Worm (Caenorhabditis elegans) whole organism, mixed stage, embryonic: ENCODE data around the gene lido-6.

Experiments
- M03D4.4 ChIP-seq: sonication (generic microtip); optimal IDR thresholded peaks from 2 replicates; lab custom pipeline; 2017; ENCODE audit warnings: mild to moderate bottlenecking, missing genetic modification characterization, missing compliant biosample characterization
- bed-3 ChIP-seq: fragments of 200-800 bp; sonication (Bioruptor generic); optimal IDR thresholded peaks from 3 replicates; lab custom pipeline; 2018; ENCODE audit warnings: mild to moderate bottlenecking, missing genetic modification characterization, moderate library complexity, missing compliant biosample characterization
- ceh-39 ChIP-seq: fragments of 150-350 bp; optimal IDR thresholded peaks from 2 replicates; lab custom pipeline; 2014; ENCODE audit warnings: missing biosample characterization, missing genetic modification characterization
- ceh-43 ChIP-seq: fragments of 200-800 bp; sonication (Bioruptor generic); optimal IDR thresholded peaks from 2 replicates; lab custom pipeline; 2018; ENCODE audit warnings: mild to moderate bottlenecking, missing genetic modification characterization, moderate library complexity, missing compliant biosample characterization
- ceh-83 ChIP-seq: fragments of 200-800 bp; sonication (Bioruptor generic); optimal IDR thresholded peaks from 2 replicates; lab custom pipeline; 2018; ENCODE audit warnings: mild to moderate bottlenecking, missing genetic modification characterization, missing compliant biosample characterization
- ces-1 ChIP-seq: fragments of 150-350 bp; optimal IDR thresholded peaks from 2 replicates; lab custom pipeline; 2014; ENCODE audit warnings: missing biosample characterization, missing genetic modification reagents, missing genetic modification characterization
- drap-1 ChIP-seq: fragments of 200-800 bp; sonication (Bioruptor generic); optimal IDR thresholded peaks from 3 replicates; lab custom pipeline; 2018; ENCODE audit warnings: mild to moderate bottlenecking, missing genetic modification characterization, missing compliant biosample characterization
- elt-1 ChIP-seq: sonication (generic microtip); optimal IDR thresholded peaks from 2 replicates; lab custom pipeline; 2017; ENCODE audit warnings: missing genetic modification characterization, mild to moderate bottlenecking, missing compliant biosample characterization, antibody characterized with exemption, moderate library complexity, borderline replicate concordance; ENCODE audit not compliant: insufficient read depth
- elt-3 ChIP-seq: fragments of 150-350 bp; optimal IDR thresholded peaks from 2 replicates; lab custom pipeline; 2014; ENCODE audit warnings: missing biosample characterization, missing genetic modification characterization
- flh-1 ChIP-seq: fragments of 200-800 bp; sonication (Bioruptor generic); optimal IDR thresholded peaks from 2 replicates; lab custom pipeline; 2018; ENCODE audit warnings: mild to moderate bottlenecking, missing genetic modification characterization, moderate library complexity, missing compliant biosample characterization
- hlh-1 ChIP-seq: fragments of 150-350 bp; optimal IDR thresholded peaks from 2 replicates; lab custom pipeline; 2014; ENCODE audit warnings: missing biosample characterization, missing genetic modification reagents, missing genetic modification characterization
- lin-13 ChIP-seq: fragments of 150-350 bp; optimal IDR thresholded peaks from 2 replicates; lab custom pipeline; 2014; ENCODE audit warnings: missing biosample characterization, missing genetic modification characterization
- lin-32 ChIP-seq: fragments of 200-800 bp; sonication (Bioruptor generic); optimal IDR thresholded peaks from 2 replicates; lab custom pipeline; 2018; ENCODE audit warnings: mild to moderate bottlenecking, missing genetic modification characterization, missing compliant biosample characterization
- lsy-2 ChIP-seq: fragments of 150-350 bp; optimal IDR thresholded peaks from 2 replicates; lab custom pipeline; 2014; ENCODE audit warnings: missing biosample characterization, missing genetic modification characterization
- mab-5 ChIP-seq: fragments of 150-350 bp; optimal IDR thresholded peaks from 2 replicates; lab custom pipeline; 2014; ENCODE audit warnings: missing biosample characterization, missing genetic modification characterization
- mep-1 ChIP-seq: fragments of 150-350 bp; optimal IDR thresholded peaks from 2 replicates; lab custom pipeline; 2017; ENCODE audit warnings: missing biosample characterization, missing genetic modification reagents, missing genetic modification characterization, inconsistent platforms
- mls-2 ChIP-seq: sonication (generic microtip); optimal IDR thresholded peaks from 2 replicates; lab custom pipeline; 2016; ENCODE audit warnings: mild to moderate bottlenecking, missing genetic modification characterization, moderate library complexity, missing compliant biosample characterization
- nhr-12 ChIP-seq: fragments of 150-350 bp; optimal IDR thresholded peaks from 2 replicates; lab custom pipeline; 2014; ENCODE audit warnings: missing biosample characterization, missing genetic modification characterization
- nhr-2 ChIP-seq: fragments of 150-350 bp; optimal IDR thresholded peaks from 2 replicates; lab custom pipeline; 2014; ENCODE audit warnings: missing biosample characterization, missing genetic modification characterization
- nhr-237 ChIP-seq: fragments of 150-350 bp; optimal IDR thresholded peaks from 2 replicates; lab custom pipeline; 2014; ENCODE audit warnings: missing biosample characterization, missing genetic modification characterization
- nhr-28 ChIP-seq: fragments of 150-350 bp; optimal IDR thresholded peaks from 2 replicates; lab custom pipeline; 2014; ENCODE audit warnings: missing biosample characterization, missing genetic modification characterization
- nhr-76 ChIP-seq: sonication (generic microtip); optimal IDR thresholded peaks from 2 replicates; lab custom pipeline; 2017; ENCODE audit warnings: missing biosample characterization, missing genetic modification characterization
- pha-4 ChIP-seq: fragments of 150-350 bp; optimal IDR thresholded peaks from 2 replicates; lab custom pipeline; 2018; ENCODE audit warnings: missing biosample characterization, missing genetic modification reagents, missing genetic modification characterization
- sem-2 ChIP-seq: fragments of 200-800 bp; sonication (Bioruptor generic); optimal IDR thresholded peaks from 2 replicates; lab custom pipeline; 2018; ENCODE audit warnings: mild to moderate bottlenecking, missing genetic modification characterization, missing compliant biosample characterization
- snpc-4 ChIP-seq: fragments of 150-350 bp; optimal IDR thresholded peaks from 2 replicates; lab custom pipeline; 2014; ENCODE audit warnings: missing biosample characterization, missing genetic modification characterization
- sptf-1 ChIP-seq: sonication (generic microtip); optimal IDR thresholded peaks from 2 replicates; lab custom pipeline; 2017; ENCODE audit warnings: mild to moderate bottlenecking, missing genetic modification characterization, moderate library complexity, missing compliant biosample characterization
- tbx-8 ChIP-seq: fragments of 200-800 bp; sonication (Bioruptor generic); optimal IDR thresholded peaks from 2 replicates; lab custom pipeline; 2018; ENCODE audit warnings: mild to moderate bottlenecking, missing genetic modification characterization, moderate library complexity, missing compliant biosample characterization
- unc-120 ChIP-seq: sonication (generic microtip); optimal IDR thresholded peaks from 2 replicates; lab custom pipeline; 2017; ENCODE audit warnings: missing genetic modification characterization, missing compliant biosample characterization; ENCODE audit not compliant: poor library complexity, severe bottlenecking
- unc-39 ChIP-seq: fragments of 150-350 bp; optimal IDR thresholded peaks from 2 replicates; lab custom pipeline; 2014; ENCODE audit warnings: missing biosample characterization, missing genetic modification characterization
- unc-62 ChIP-seq: fragments of 150-350 bp; optimal IDR thresholded peaks from 2 replicates; lab custom pipeline; 2014; ENCODE audit warnings: missing biosample characterization, missing genetic modification reagents, missing genetic modification characterization
- zip-8 ChIP-seq: fragments of 150-350 bp; optimal IDR thresholded peaks from 2 replicates; lab custom pipeline; 2014; ENCODE audit warnings: missing biosample characterization, missing genetic modification characterization
- ztf-11 ChIP-seq: fragments of 150-350 bp; optimal IDR thresholded peaks from 2 replicates; lab custom pipeline; 2014; ENCODE audit warnings: missing biosample characterization, missing genetic modification characterization

Gene lido-6

DNA sequence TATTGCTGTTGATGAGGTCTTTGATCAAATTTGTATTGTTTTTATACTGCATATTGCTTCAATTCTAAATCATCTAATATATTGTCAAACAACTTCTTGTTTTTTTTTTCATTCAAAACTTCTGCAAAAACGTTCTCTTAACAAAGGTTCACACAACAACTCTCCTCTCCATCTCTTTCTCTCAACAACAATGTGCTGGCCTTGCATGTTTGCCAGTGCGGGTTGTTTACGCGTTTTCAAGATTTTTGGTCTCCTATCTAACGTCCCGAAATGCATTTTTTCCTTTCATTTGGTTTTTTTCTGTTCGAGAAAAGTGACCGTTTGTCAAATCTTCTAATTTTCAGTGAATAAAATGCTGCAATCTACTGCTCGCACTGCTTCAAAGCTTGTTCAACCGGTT lies 22.6 kb downstream of the lido-6 start, which contains the start of gene sod-3:
sod-3 (plus strand) TSS at position 338 of the 400 bp plus-strand sequence.
- TF ChIP-seq ces-1 (GFP tag; lab: Kevin White, UChicago), result no peak
- no peak for TF ChIP-seq lin-13 (tag; lab: Kevin White, UChicago)
- TF ChIP-seq mep-1 (tag; lab: Kevin White, UChicago), result no peak

- TF ChIP-seq ceh-39 (tag; lab: Kevin White, UChicago) (no peak), mep-1 (tag; lab: Kevin White, UChicago) (no peak), M03D4.4 (tag; lab: Kevin White, UChicago) (no peak), lsy-2 (no peak), nhr-12 (tag; lab: Kevin White, UChicago) (no peak), ceh-83 (no peak), bed-3 (GFP tag; lab: Kevin White, UChicago) (no peak)
- TF ChIP-seq, all 35 proteins: peak for 0
Observed at ce11 chrX:17080635-17081376, 34.2 kb downstream of the lido-6 start, which contains the start of the genes irld-23 and C08A9.10. irld-23 (minus strand) TSS chrX:17080685. C08A9.10 (plus strand) TSS chrX:17081179.

ce11 chrX:17072088-17072487 lies 42.9 kb downstream of the lido-6 start, which contains the start of gene C30G4.4:
C30G4.4 (minus strand) TSS chrX:17072188.
- TF ChIP-seq drap-1 (GFP tag; lab: Kevin White, UChicago) (no peak), mab-5 (tag; lab: Kevin White, UChicago) (no peak), lsy-2 (no peak), elt-3 (tag; lab: Kevin White, UChicago) (no peak), unc-39 (tag; lab: Kevin White, UChicago) (no peak), M03D4.4 (tag; lab: Kevin White, UChicago) (no peak), mls-2 (tag; lab: Kevin White, UChicago) (no peak), unc-62 (GFP tag; lab: Kevin White, UChicago) (no peak), pha-4 (tag; lab: Kevin White, UChicago) (no peak), nhr-28 (tag; lab: Kevin White, UChicago) (no peak), sem-2 (GFP tag; lab: Kevin White, UChicago) (no peak), flh-1 (no peak), hlh-1 (tag; lab: Kevin White, UChicago) (no peak)

DNA sequence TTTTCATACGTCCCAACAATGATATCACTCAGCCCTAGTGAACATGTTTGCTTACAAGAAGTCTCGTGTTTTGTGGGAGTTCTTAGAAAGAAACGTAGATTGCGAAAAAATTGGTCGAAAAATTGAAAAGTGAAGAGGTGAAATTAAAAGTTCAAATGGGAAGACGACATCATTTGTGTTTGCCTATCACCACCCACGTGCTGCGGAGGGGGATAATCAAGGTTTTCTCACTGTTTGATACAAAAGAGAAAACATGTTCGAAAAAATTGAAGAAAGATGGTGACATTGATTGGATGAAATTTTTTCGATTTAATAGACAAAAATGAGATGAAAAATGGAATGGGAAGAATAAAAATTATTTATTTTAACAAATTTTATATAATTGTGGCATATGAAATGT lies 44.5 kb downstream of the lido-6 start:
- no peak for TF ChIP-seq unc-39 (tag; lab: Kevin White, UChicago)
- peak; percentile 5 for TF ChIP-seq hlh-1 (tag; lab: Kevin White, UChicago)
- no peak for TF ChIP-seq ceh-43 (GFP tag; lab: Kevin White, UChicago)

DNA sequence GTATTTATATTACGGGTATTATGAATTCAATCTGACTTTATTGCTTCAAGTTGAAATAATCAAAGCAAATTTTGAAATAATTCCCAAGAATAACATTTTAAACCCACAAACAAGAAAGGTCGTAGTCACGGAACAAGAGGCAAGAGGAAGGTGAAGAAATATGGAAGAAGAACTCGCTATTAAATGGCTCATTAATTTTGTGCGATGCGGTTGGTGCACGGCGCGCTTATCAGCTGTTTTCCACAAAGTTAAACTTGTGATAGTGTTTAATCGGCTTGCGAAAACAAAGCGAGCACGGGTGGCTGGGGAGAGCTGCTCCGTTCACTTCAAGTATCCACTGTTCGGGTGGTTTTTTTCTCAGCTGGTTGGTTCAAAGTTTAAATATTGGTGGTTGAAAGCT lies 48.1 kb downstream of the lido-6 start:
- no peak for TF ChIP-seq unc-39 (tag; lab: Kevin White, UChicago)
- no peak for TF ChIP-seq sptf-1
- TF ChIP-seq ces-1 (GFP tag; lab: Kevin White, UChicago), result no peak
- no peak for TF ChIP-seq flh-1
- no peak for TF ChIP-seq hlh-1 (tag; lab: Kevin White, UChicago)
- TF ChIP-seq ceh-43 (GFP tag; lab: Kevin White, UChicago), result no peak
- no peak for TF ChIP-seq tbx-8
- TF ChIP-seq elt-3 (tag; lab: Kevin White, UChicago), result no peak
- no peak for TF ChIP-seq mab-5 (tag; lab: Kevin White, UChicago)
- no peak for TF ChIP-seq snpc-4
- no peak for TF ChIP-seq nhr-76
- no peak for TF ChIP-seq pha-4 (tag; lab: Kevin White, UChicago)
- no peak for TF ChIP-seq unc-62 (GFP tag; lab: Kevin White, UChicago)
- no peak for TF ChIP-seq drap-1 (GFP tag; lab: Kevin White, UChicago)
- no peak for TF ChIP-seq mep-1 (tag; lab: Kevin White, UChicago)
- no peak for TF ChIP-seq zip-8 (tag; lab: Kevin White, UChicago)
- TF ChIP-seq bed-3 (GFP tag; lab: Kevin White, UChicago), result no peak
- TF ChIP-seq elt-1 (tag; lab: Kevin White, UChicago), result no peak
- TF ChIP-seq sem-2 (GFP tag; lab: Kevin White, UChicago), result no peak
- TF ChIP-seq, all 35 proteins: peak for 0

- TF ChIP-seq elt-1 (tag; lab: Kevin White, UChicago), result no peak
- no peak for TF ChIP-seq unc-39 (tag; lab: Kevin White, UChicago)
- no peak for TF ChIP-seq unc-62 (GFP tag; lab: Kevin White, UChicago)
- TF ChIP-seq ceh-43 (GFP tag; lab: Kevin White, UChicago), result no peak
- no peak for TF ChIP-seq nhr-76
- TF ChIP-seq sptf-1, result no peak
- no peak for TF ChIP-seq ztf-11 (tag; lab: Kevin White, UChicago)
- TF ChIP-seq elt-3 (tag; lab: Kevin White, UChicago), result no peak
- no peak for TF ChIP-seq lin-32 (GFP tag; lab: Kevin White, UChicago)
- TF ChIP-seq tbx-8, result no peak
- no peak for TF ChIP-seq mls-2 (tag; lab: Kevin White, UChicago)
- TF ChIP-seq unc-120 (tag; lab: Kevin White, UChicago), result no peak
- no peak for TF ChIP-seq M03D4.4 (tag; lab: Kevin White, UChicago)
- no peak for TF ChIP-seq lin-13 (tag; lab: Kevin White, UChicago)
- TF ChIP-seq lsy-2, result no peak
- TF ChIP-seq hlh-1 (tag; lab: Kevin White, UChicago), result no peak
- TF ChIP-seq nhr-2 (tag; lab: Kevin White, UChicago), result no peak
- TF ChIP-seq bed-3 (GFP tag; lab: Kevin White, UChicago), result no peak
- no peak for TF ChIP-seq nhr-237 (tag; lab: Kevin White, UChicago)
- no peak for TF ChIP-seq nhr-12 (tag; lab: Kevin White, UChicago)
Observed at ce11 chrX:17064820-17065219, 50.2 kb downstream of the lido-6 start.
